Fruit fly (Drosophila melanogaster) whole organism, prepupa: ENCODE results near the gene CG14402.

Source experiments
- Blimp-1 ChIP-seq: fragments of 200-800 bp; sonication (Bioruptor generic); optimal IDR thresholded peaks from 3 replicates; lab custom pipeline; 2017; ENCODE audit warnings: missing biosample characterization, missing genetic modification characterization, mild to moderate bottlenecking, moderate library complexity, missing genetic modification reagents
- CG10631 ChIP-seq: fragments of 200-800 bp; sonication (Bioruptor generic); optimal IDR thresholded peaks from 2 replicates; lab custom pipeline; 2016; ENCODE audit warnings: missing biosample characterization, missing genetic modification characterization
- CG10669 ChIP-seq: fragments of 200-800 bp; sonication (Bioruptor generic); optimal IDR thresholded peaks from 3 replicates; lab custom pipeline; 2018; ENCODE audit warnings: missing biosample characterization, mild to moderate bottlenecking, missing genetic modification characterization, moderate library complexity
- CG11762 ChIP-seq: fragments of 200-800 bp; sonication (Bioruptor generic); optimal IDR thresholded peaks from 3 replicates; lab custom pipeline; 2016; ENCODE audit warnings: missing biosample characterization, missing genetic modification characterization; ENCODE audit not compliant: insufficient read depth
- CG15336 ChIP-seq: fragments of 200-800 bp; sonication (Bioruptor generic); IDR thresholded peaks from 2 replicates; pipeline ENCODE4 v1.3.6; 2022; ENCODE audit warnings: missing biosample characterization, missing genetic modification characterization
- CG32006 ChIP-seq: fragments of 200-800 bp; sonication (Bioruptor generic); optimal IDR thresholded peaks from 3 replicates; lab custom pipeline; 2017; ENCODE audit warnings: missing biosample characterization, mild to moderate bottlenecking, missing genetic modification characterization
- CG34406 ChIP-seq: fragments of 200-800 bp; sonication (Bioruptor generic); optimal IDR thresholded peaks from 3 replicates; lab custom pipeline; 2016; ENCODE audit warnings: missing biosample characterization, missing genetic modification characterization
- CG4318 ChIP-seq: fragments of 200-800 bp; sonication (Bioruptor generic); optimal IDR thresholded peaks from 3 replicates; lab custom pipeline; 2017; ENCODE audit warnings: missing biosample characterization, mild to moderate bottlenecking, missing genetic modification characterization
- CG6163 ChIP-seq: fragments of 200-800 bp; sonication (Bioruptor generic); IDR thresholded peaks from 3 replicates; pipeline ENCODE4 v1.3.6; 2022; ENCODE audit warnings: missing biosample characterization, missing genetic modification characterization
- CG6792 ChIP-seq: fragments of 200-800 bp; sonication (Bioruptor generic); optimal IDR thresholded peaks from 3 replicates; lab custom pipeline; 2016; ENCODE audit warnings: missing biosample characterization, missing genetic modification characterization
- CG6808 ChIP-seq: fragments of 200-800 bp; sonication (Bioruptor generic); optimal IDR thresholded peaks from 3 replicates; lab custom pipeline; 2017; ENCODE audit warnings: missing biosample characterization, missing genetic modification characterization, mild to moderate bottlenecking, moderate library complexity, missing genetic modification reagents
- CG8119 ChIP-seq: fragments of 200-800 bp; sonication (Bioruptor generic); IDR thresholded peaks from 3 replicates; pipeline ENCODE4 v1.3.6; 2022; ENCODE audit warnings: missing biosample characterization, missing genetic modification characterization
- CG8632 ChIP-seq: fragments of 200-800 bp; sonication (Bioruptor generic); optimal IDR thresholded peaks from 3 replicates; lab custom pipeline; 2016; ENCODE audit warnings: missing biosample characterization, missing genetic modification characterization
- Eip75B ChIP-seq: fragments of 200-800 bp; sonication (Bioruptor generic); optimal IDR thresholded peaks from 3 replicates; lab custom pipeline; 2016; ENCODE audit warnings: missing biosample characterization, missing genetic modification characterization
- Eip93F ChIP-seq: fragments of 200-800 bp; sonication (Bioruptor generic); optimal IDR thresholded peaks from 2 replicates; lab custom pipeline; 2016; ENCODE audit warnings: missing biosample characterization, mild to moderate bottlenecking, missing genetic modification characterization
- Ets21C ChIP-seq: fragments of 200-800 bp; sonication (Bioruptor generic); optimal IDR thresholded peaks from 3 replicates; lab custom pipeline; 2016; ENCODE audit warnings: missing biosample characterization, missing genetic modification characterization
- Ets96B ChIP-seq: fragments of 200-800 bp; optimal IDR thresholded peaks from 2 replicates; lab custom pipeline; 2019; ENCODE audit warnings: missing biosample characterization, mild to moderate bottlenecking, missing genetic modification characterization, moderate library complexity
- Hr38 ChIP-seq: sonication (Bioruptor generic); optimal IDR thresholded peaks from 2 replicates; lab custom pipeline; 2016; ENCODE audit warnings: missing biosample characterization, missing genetic modification characterization
- Hr39 ChIP-seq: fragments of 200-800 bp; sonication (Bioruptor generic); optimal IDR thresholded peaks from 2 replicates; lab custom pipeline; 2016; ENCODE audit warnings: missing biosample characterization, missing genetic modification characterization
- Lpt ChIP-seq: fragments of 200-800 bp; sonication (Bioruptor generic); optimal IDR thresholded peaks from 3 replicates; lab custom pipeline; 2016; ENCODE audit warnings: missing biosample characterization, missing genetic modification characterization
- OdsH ChIP-seq: fragments of 200-800 bp; sonication (Bioruptor generic); optimal IDR thresholded peaks from 3 replicates; lab custom pipeline; 2016; ENCODE audit warnings: missing biosample characterization, missing genetic modification characterization
- Sox15 ChIP-seq: fragments of 200-800 bp; sonication (Bioruptor generic); optimal IDR thresholded peaks from 3 replicates; lab custom pipeline; 2016; ENCODE audit warnings: missing biosample characterization, missing genetic modification characterization
- achi ChIP-seq: fragments of 200-800 bp; sonication (Bioruptor generic); optimal IDR thresholded peaks from 3 replicates; lab custom pipeline; 2016; ENCODE audit warnings: missing biosample characterization, missing genetic modification characterization
- acj6 ChIP-seq: fragments of 200-800 bp; sonication (Bioruptor generic); optimal IDR thresholded peaks from 3 replicates; lab custom pipeline; 2016; ENCODE audit warnings: missing biosample characterization, missing genetic modification characterization
- dac ChIP-seq: fragments of 200-800 bp; sonication (Bioruptor generic); optimal IDR thresholded peaks from 2 replicates; lab custom pipeline; 2017; ENCODE audit warnings: missing biosample characterization, mild to moderate bottlenecking, missing genetic modification characterization
- eg ChIP-seq: fragments of 200-800 bp; sonication (Bioruptor generic); IDR thresholded peaks from 3 replicates; pipeline ENCODE4 v1.3.6; 2022; ENCODE audit warnings: missing biosample characterization, missing genetic modification characterization
- esn ChIP-seq: fragments of 200-800 bp; sonication (Bioruptor generic); optimal IDR thresholded peaks from 2 replicates; lab custom pipeline; 2016; ENCODE audit warnings: missing biosample characterization, mild to moderate bottlenecking, missing genetic modification characterization, moderate library complexity
- fd59A ChIP-seq: fragments of 200-800 bp; sonication (Bioruptor generic); optimal IDR thresholded peaks from 2 replicates; lab custom pipeline; 2017; ENCODE audit warnings: missing biosample characterization, mild to moderate bottlenecking, missing genetic modification characterization, missing genetic modification reagents
- fd85E ChIP-seq: fragments of 200-800 bp; sonication (Bioruptor generic); optimal IDR thresholded peaks from 3 replicates; lab custom pipeline; 2016; ENCODE audit warnings: missing biosample characterization, missing genetic modification characterization
- fkh ChIP-seq: fragments of 200-800 bp; sonication (Bioruptor generic); optimal IDR thresholded peaks from 3 replicates; lab custom pipeline; 2017; ENCODE audit warnings: missing biosample characterization, mild to moderate bottlenecking, missing genetic modification characterization, moderate library complexity
- lz ChIP-seq: fragments of 200-800 bp; sonication (Bioruptor generic); optimal IDR thresholded peaks from 3 replicates; lab custom pipeline; 2016; ENCODE audit warnings: missing biosample characterization, missing genetic modification characterization
- salr ChIP-seq, 2 experiments: fragments of 200-800 bp; sonication (Bioruptor generic); optimal IDR thresholded peaks; 3 replicates each; lab custom pipeline; 2016 to 2018; ENCODE audit warnings: missing biosample characterization in 2 of 2, missing genetic modification characterization in 2 of 2, mild to moderate bottlenecking in 1 of 2
- spab ChIP-seq: fragments of 200-800 bp; sonication (Bioruptor generic); optimal IDR thresholded peaks from 2 replicates; lab custom pipeline; 2017; ENCODE audit warnings: missing biosample characterization, mild to moderate bottlenecking, missing genetic modification characterization, missing genetic modification reagents
- ss ChIP-seq, 2 experiments: fragments of 200-800 bp; sonication (Bioruptor generic); optimal IDR thresholded peaks; 2 replicates in 1 of 2; 3 replicates in 1 of 2; lab custom pipeline; 2017 to 2018; ENCODE audit warnings: mild to moderate bottlenecking in 2 of 2, missing biosample characterization in 2 of 2, missing genetic modification characterization in 2 of 2, moderate library complexity in 1 of 2
- topi ChIP-seq: fragments of 200-800 bp; sonication (Bioruptor generic); optimal IDR thresholded peaks from 3 replicates; lab custom pipeline; 2016; ENCODE audit warnings: missing biosample characterization, missing genetic modification characterization
- vri ChIP-seq: fragments of 200-800 bp; sonication (Bioruptor generic); optimal IDR thresholded peaks from 3 replicates; lab custom pipeline; 2016; ENCODE audit warnings: missing biosample characterization, mild to moderate bottlenecking, missing genetic modification characterization

The CG14402 gene

DNA sequence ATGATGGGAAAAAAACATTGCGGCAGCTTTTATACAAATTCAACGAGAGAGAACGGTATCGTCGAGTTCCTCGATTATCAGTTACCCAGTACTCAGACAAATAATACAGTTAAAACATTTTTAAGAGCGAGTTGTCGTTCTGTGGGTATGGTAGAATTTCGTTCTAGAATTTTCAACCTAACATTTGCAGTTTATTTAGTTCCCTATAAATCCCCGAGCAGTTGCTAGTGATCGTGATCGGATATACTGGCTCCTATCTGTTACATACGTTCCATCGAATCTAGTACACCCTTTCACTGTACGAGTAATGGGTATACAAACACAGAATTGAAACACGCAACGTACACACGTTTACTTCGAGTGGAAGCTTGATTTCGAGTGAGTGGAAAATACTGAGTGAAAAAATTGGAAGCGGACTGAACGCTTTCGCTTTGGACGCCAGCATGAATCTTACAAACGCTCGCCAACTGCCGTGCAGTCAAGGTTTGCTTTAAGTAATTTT, 15.7 kb downstream of the CG14402 start, which contains the start of gene CG9338 (continued):
- TF ChIP-seq CG8632 (peak; percentile 62), lz (peak; percentile 85), acj6 (GFP tag; lab: Kevin White, UChicago) (peak; percentile 62), achi (GFP tag; lab: Kevin White, UChicago) (peak; percentile 70), OdsH (GFP tag; lab: Kevin White, UChicago) (peak; percentile 66), CG11762 (GFP tag; lab: Kevin White, UChicago) (peak; percentile 78), CG15336 (GFP tag; lab: Robert Waterston, UW) (peak; percentile 81), eg (GFP tag; lab: Robert Waterston, UW) (peak; percentile 90), Ets96B (tag; lab: Kevin White, UChicago) (no peak), CG8119 (GFP tag; lab: Robert Waterston, UW) (peak; percentile 78; the same call in 2 of the 3 replicates), Eip75B (peak; percentile 80), salr (GFP tag; optimal IDR thresholded peaks at IDR 0.05; lab: Kevin White, UChicago) (peak in 1 of 2 experiments; percentile 53), Hr39 (peak; percentile 80), CG10669 (peak; percentile 85), Hr38 (GFP tag; lab: Kevin White, UChicago) (no peak), CG6808 (GFP tag; lab: Kevin White, UChicago) (peak; percentile 72), CG6163 (GFP tag; lab: Robert Waterston, UW) (no peak; the same call in 2 of the 3 replicates), vri (GFP tag; lab: Kevin White, UChicago) (peak; percentile 81), dac (GFP tag; lab: Kevin White, UChicago) (peak; percentile 21), spab (peak; percentile 67), CG32006 (GFP tag; lab: Kevin White, UChicago) (peak; percentile 70), CG10631 (GFP tag; lab: Kevin White, UChicago) (peak; percentile 51), CG4318 (GFP tag; lab: Kevin White, UChicago) (peak; percentile 28), Sox15 (GFP tag; lab: Kevin White, UChicago) (peak; percentile 63), topi (GFP tag; lab: Kevin White, UChicago) (peak; percentile 84), Lpt (GFP tag; lab: Kevin White, UChicago) (peak; percentile 65), CG6792 (GFP tag; lab: Kevin White, UChicago) (peak; percentile 82), fd59A (no peak), Blimp-1 (GFP tag; lab: Kevin White, UChicago) (peak; percentile 83), Ets21C (peak; percentile 66), fkh (GFP tag; lab: Kevin White, UChicago) (peak; percentile 67), esn (GFP tag; lab: Kevin White, UChicago) (peak; percentile 87), Eip93F (GFP tag; lab: Kevin White, UChicago) (no peak)

DNA sequence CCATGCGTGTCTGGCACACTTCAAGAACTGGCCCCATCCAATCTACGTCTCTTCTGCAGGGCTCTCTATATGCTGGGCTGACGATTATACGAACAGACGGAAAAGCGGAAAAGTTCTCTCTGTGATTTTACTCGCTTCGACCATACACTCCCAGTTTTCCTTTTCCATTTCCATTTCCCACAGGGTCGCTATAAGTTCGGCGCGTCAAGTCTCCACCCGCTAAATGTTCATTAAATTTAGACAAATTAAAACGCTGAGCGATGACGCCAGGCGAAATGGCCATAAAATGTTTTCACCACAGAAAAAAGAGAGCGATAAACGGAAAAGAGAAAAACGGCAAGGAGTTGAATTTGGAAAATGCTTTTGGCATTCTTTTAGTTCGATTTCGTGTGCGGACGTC, 18.3 kb downstream of the CG14402 start, which contains the start of gene CG31675:
TSS of gene CG31675 (plus strand) at position 375 of the 400 bp plus-strand sequence.
- TF ChIP-seq spab (no peak), esn (GFP tag; lab: Kevin White, UChicago) (no peak), vri (GFP tag; lab: Kevin White, UChicago) (no peak), CG34406 (GFP tag; lab: Kevin White, UChicago) (no peak), CG32006 (GFP tag; lab: Kevin White, UChicago) (no peak)

DNA sequence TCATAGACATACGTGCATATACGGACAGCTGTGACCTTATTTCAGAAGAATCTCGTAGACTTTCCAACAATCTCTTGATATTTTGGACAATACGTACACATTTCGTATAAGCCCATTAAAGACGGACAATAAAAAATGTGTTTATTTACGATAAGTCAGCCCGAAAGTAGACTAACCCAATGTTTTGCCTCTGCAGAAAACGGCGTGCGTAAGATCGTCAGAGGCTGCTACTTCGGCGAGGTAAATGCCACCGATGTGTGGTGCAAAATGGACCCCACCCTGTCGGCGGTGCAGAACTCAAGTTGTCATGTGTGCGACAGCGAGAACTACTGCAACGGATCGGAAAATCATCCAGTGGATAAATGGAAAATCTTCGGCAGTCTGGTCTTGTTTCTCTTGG, 19.8 kb downstream of the CG14402 start:
- TF ChIP-seq CG6792 (GFP tag; lab: Kevin White, UChicago) (no peak), ss (GFP tag; optimal IDR thresholded peaks at IDR 0.05; lab: Kevin White, UChicago) (no peak), CG10669 (no peak), fkh (GFP tag; lab: Kevin White, UChicago) (peak; percentile 6), fd85E (GFP tag; lab: Kevin White, UChicago) (no peak), Sox15 (GFP tag; lab: Kevin White, UChicago) (no peak)
